Fruit fly (Drosophila melanogaster) whole organism, embryonic: Measurements from ENCODE around the gene CG31908.
A peak's percentile ranks its signal among the peaks of the same experiment; 100 is the strongest.

Experiments
- Atf3 ChIP-seq: fragments of 200-800 bp; sonication (Bioruptor generic); optimal IDR thresholded peaks from 3 replicates; lab custom pipeline; 2016; ENCODE audit warnings: missing biosample characterization, missing genetic modification characterization
- BEAF-32 ChIP-seq: fragments of 200-800 bp; sonication (Bioruptor generic); optimal IDR thresholded peaks from 3 replicates; lab custom pipeline; 2017; ENCODE audit warnings: missing biosample characterization, missing genetic modification characterization, mild to moderate bottlenecking, moderate library complexity, missing genetic modification reagents
- CG10147 ChIP-seq: fragments of 200-800 bp; sonication (Bioruptor generic); optimal IDR thresholded peaks from 2 replicates; lab custom pipeline; 2019; ENCODE audit warnings: missing biosample characterization, mild to moderate bottlenecking, missing genetic modification characterization, moderate library complexity
- CG1024 ChIP-seq: fragments of 200-800 bp; sonication (Bioruptor generic); IDR thresholded peaks from 2 replicates; pipeline ENCODE4 v1.3.6; 2022; ENCODE audit warnings: missing biosample characterization, missing genetic modification characterization
- CG10267 ChIP-seq: fragments of 200-800 bp; sonication (Bioruptor generic); optimal IDR thresholded peaks from 2 replicates; lab custom pipeline; 2018; ENCODE audit warnings: missing biosample characterization, mild to moderate bottlenecking, missing genetic modification characterization, moderate library complexity
- CG12236 ChIP-seq: fragments of 200-800 bp; sonication (Bioruptor generic); optimal IDR thresholded peaks from 2 replicates; lab custom pipeline; 2016; ENCODE audit warnings: missing biosample characterization, missing genetic modification characterization
- CG14710 ChIP-seq: fragments of 200-800 bp; sonication (Bioruptor generic); optimal IDR thresholded peaks from 3 replicates; lab custom pipeline; 2019; ENCODE audit warnings: missing biosample characterization, mild to moderate bottlenecking, missing genetic modification characterization, moderate library complexity
- CG15479 ChIP-seq: fragments of 200-800 bp; sonication (Bioruptor generic); optimal IDR thresholded peaks from 3 replicates; lab custom pipeline; 2019; ENCODE audit warnings: missing biosample characterization, mild to moderate bottlenecking, missing genetic modification characterization, moderate library complexity
- CG17186 ChIP-seq: fragments of 200-800 bp; sonication (Bioruptor generic); optimal IDR thresholded peaks from 3 replicates; lab custom pipeline; 2017; ENCODE audit warnings: missing biosample characterization, missing genetic modification reagents, missing genetic modification characterization
- CG17568 ChIP-seq: fragments of 200-800 bp; sonication (Bioruptor generic); optimal IDR thresholded peaks from 2 replicates; lab custom pipeline; 2018; ENCODE audit warnings: missing biosample characterization, mild to moderate bottlenecking, missing genetic modification characterization, moderate library complexity
- CG17802 ChIP-seq: fragments of 200-800 bp; sonication (Bioruptor generic); optimal IDR thresholded peaks from 2 replicates; lab custom pipeline; 2018; ENCODE audit warnings: missing biosample characterization, mild to moderate bottlenecking, missing genetic modification characterization, moderate library complexity
- CG17829 ChIP-seq: fragments of 200-800 bp; optimal IDR thresholded peaks from 2 replicates; lab custom pipeline; 2019; ENCODE audit warnings: missing biosample characterization, mild to moderate bottlenecking, missing genetic modification characterization, moderate library complexity
- CG2116 ChIP-seq: fragments of 200-800 bp; sonication (Bioruptor generic); optimal IDR thresholded peaks from 3 replicates; lab custom pipeline; 2018; ENCODE audit warnings: missing biosample characterization, mild to moderate bottlenecking, missing genetic modification characterization
- CG2712 ChIP-seq: fragments of 200-800 bp; optimal IDR thresholded peaks from 3 replicates; lab custom pipeline; 2019; ENCODE audit warnings: missing biosample characterization, mild to moderate bottlenecking, missing genetic modification characterization, moderate library complexity
- CG30020 ChIP-seq: fragments of 200-800 bp; optimal IDR thresholded peaks from 2 replicates; lab custom pipeline; 2019; ENCODE audit warnings: missing biosample characterization, mild to moderate bottlenecking, missing genetic modification characterization, moderate library complexity
- CG32532 ChIP-seq: fragments of 200-800 bp; sonication (Bioruptor generic); IDR thresholded peaks from 2 replicates; pipeline ENCODE4 v1.3.6; 2022; ENCODE audit warnings: missing biosample characterization, missing genetic modification characterization
- CG32767 ChIP-seq: fragments of 200-800 bp; sonication (Bioruptor generic); IDR thresholded peaks from 2 replicates; pipeline ENCODE4 v1.3.6; 2022; ENCODE audit warnings: missing biosample characterization, missing genetic modification characterization
- CG32772 ChIP-seq: fragments of 200-800 bp; sonication (Bioruptor generic); IDR thresholded peaks from 2 replicates; pipeline ENCODE4 v1.3.6; 2022; ENCODE audit warnings: missing biosample characterization, missing genetic modification characterization
- CG33213 ChIP-seq: fragments of 200-800 bp; sonication (Bioruptor generic); optimal IDR thresholded peaks from 3 replicates; lab custom pipeline; 2016; ENCODE audit warnings: missing biosample characterization, missing genetic modification characterization
- CG4617 ChIP-seq: fragments of 200-800 bp; sonication (Bioruptor generic); optimal IDR thresholded peaks from 3 replicates; lab custom pipeline; 2016; ENCODE audit warnings: missing biosample characterization, missing genetic modification characterization, borderline replicate concordance
- CG7357 ChIP-seq: fragments of 200-800 bp; sonication (Bioruptor generic); IDR thresholded peaks from 3 replicates; pipeline ENCODE4 v1.3.6; 2022; ENCODE audit warnings: missing biosample characterization, missing genetic modification characterization
- CG7987 ChIP-seq: fragments of 200-800 bp; sonication (Bioruptor generic); optimal IDR thresholded peaks from 2 replicates; lab custom pipeline; 2018; ENCODE audit warnings: missing biosample characterization, mild to moderate bottlenecking, missing genetic modification characterization, moderate library complexity
- CoRest ChIP-seq: fragments of 200-800 bp; sonication (Bioruptor generic); optimal IDR thresholded peaks from 3 replicates; lab custom pipeline; 2018; ENCODE audit warnings: missing biosample characterization, mild to moderate bottlenecking, missing genetic modification characterization, moderate library complexity
- D19B ChIP-seq: fragments of 200-800 bp; sonication (Bioruptor generic); optimal IDR thresholded peaks from 2 replicates; lab custom pipeline; 2017; ENCODE audit warnings: missing biosample characterization, mild to moderate bottlenecking, missing genetic modification characterization
- Dbx ChIP-seq: fragments of 200-800 bp; sonication (Bioruptor generic); IDR thresholded peaks from 3 replicates; pipeline ENCODE4 v1.3.6; 2022; ENCODE audit warnings: missing biosample characterization, missing genetic modification characterization
- HmgD ChIP-seq: fragments of 200-800 bp; sonication (Bioruptor generic); optimal IDR thresholded peaks from 3 replicates; lab custom pipeline; 2016; ENCODE audit warnings: missing biosample characterization, missing genetic modification characterization
- Hr39 ChIP-seq: fragments of >200 bp; optimal IDR thresholded peaks from 2 replicates; lab custom pipeline; 2017
- MBD-R2 ChIP-seq: fragments of 200-800 bp; sonication (Bioruptor generic); IDR thresholded peaks from 2 replicates; pipeline ENCODE4 v1.3.6; 2022; ENCODE audit warnings: missing biosample characterization, missing genetic modification characterization
- Med ChIP-seq: fragments of 200-800 bp; sonication (Bioruptor generic); peaks from one replicate; lab custom pipeline; 2016; ENCODE audit warnings: missing biosample characterization, missing genetic modification characterization, mild to moderate bottlenecking, inconsistent platforms, moderate library complexity
- Mes4 ChIP-seq: fragments of 200-800 bp; sonication (Bioruptor generic); optimal IDR thresholded peaks from 2 replicates; lab custom pipeline; 2016; ENCODE audit warnings: missing biosample characterization, missing genetic modification characterization
- NFAT ChIP-seq: fragments of 200-800 bp; sonication (Bioruptor generic); IDR thresholded peaks from 2 replicates; pipeline ENCODE4 v1.3.6; 2022; ENCODE audit warnings: missing biosample characterization, missing genetic modification characterization
- Sry-δ ChIP-seq: fragments of 200-800 bp; sonication (Bioruptor generic); optimal IDR thresholded peaks from 2 replicates; lab custom pipeline; 2016; ENCODE audit warnings: missing biosample characterization, missing genetic modification characterization
- Trl ChIP-seq, 3 experiments: fragments of >200 bp in 2 of 3; fragments of 200-800 bp in 1 of 3; sonication (Bioruptor generic) in 1 of 3; optimal IDR thresholded peaks; 2 replicates in 1 of 3; 3 replicates in 2 of 3; lab custom pipeline; 2016 to 2017; ENCODE audit warnings: missing biosample characterization in 1 of 3, missing genetic modification characterization in 1 of 3
- YL-1 ChIP-seq: fragments of 200-800 bp; sonication (Bioruptor generic); optimal IDR thresholded peaks from 3 replicates; lab custom pipeline; 2017; ENCODE audit warnings: missing biosample characterization, mild to moderate bottlenecking, missing genetic modification characterization
- ci ChIP-seq: fragments of 200-800 bp; sonication (Bioruptor generic); IDR thresholded peaks from 3 replicates; pipeline ENCODE4 v1.3.6; 2022; ENCODE audit warnings: missing biosample characterization, missing genetic modification characterization
- eve ChIP-seq, 2 experiments: fragments of >200 bp; optimal IDR thresholded peaks; 2 replicates each; lab custom pipeline; 2017; ENCODE audit warnings: missing biosample characterization in 2 of 2, missing genetic modification characterization in 2 of 2
- gem ChIP-seq: fragments of 200-800 bp; sonication (Bioruptor generic); optimal IDR thresholded peaks from 2 replicates; lab custom pipeline; 2019; ENCODE audit warnings: missing biosample characterization, mild to moderate bottlenecking, missing genetic modification characterization, moderate library complexity
- gfzf ChIP-seq: fragments of 200-800 bp; sonication (Bioruptor generic); optimal IDR thresholded peaks from 2 replicates; lab custom pipeline; 2016; ENCODE audit warnings: missing biosample characterization, mild to moderate bottlenecking, missing genetic modification characterization, moderate library complexity
- grau ChIP-seq: fragments of 200-800 bp; optimal IDR thresholded peaks from 3 replicates; lab custom pipeline; 2019; ENCODE audit warnings: missing biosample characterization, mild to moderate bottlenecking, missing genetic modification characterization, moderate library complexity
- hkb ChIP-seq, 2 experiments: fragments of 200-800 bp in 1 of 2; fragments of >200 bp in 1 of 2; sonication (Bioruptor generic) in 1 of 2; IDR thresholded peaks in 1 of 2; optimal IDR thresholded peaks in 1 of 2; 2 replicates each; pipeline versions ENCODE4 v1.3.6 to Lab custom; 2017 to 2022; ENCODE audit warnings: missing biosample characterization in 1 of 2, missing genetic modification characterization in 1 of 2
- knrl ChIP-seq: fragments of 200-800 bp; sonication (Bioruptor generic); IDR thresholded peaks from 3 replicates; pipeline ENCODE4 v1.3.6; 2022; ENCODE audit warnings: missing biosample characterization, missing genetic modification characterization; ENCODE audit not compliant: partially characterized antibody
- lola ChIP-seq, 3 experiments: fragments of >200 bp in 2 of 3; fragments of 200-800 bp in 1 of 3; sonication (Bioruptor generic) in 1 of 3; optimal IDR thresholded peaks; 2 replicates each; lab custom pipeline; 2017 to 2019; ENCODE audit warnings: missing biosample characterization in 3 of 3, missing genetic modification characterization in 3 of 3, mild to moderate bottlenecking in 1 of 3, moderate library complexity in 1 of 3
- phol ChIP-seq: fragments of 200-800 bp; sonication (Bioruptor generic); optimal IDR thresholded peaks from 3 replicates; lab custom pipeline; 2018; ENCODE audit warnings: missing biosample characterization, mild to moderate bottlenecking, missing genetic modification characterization, moderate library complexity
- pzg ChIP-seq: fragments of 200-800 bp; sonication (Bioruptor generic); optimal IDR thresholded peaks from 3 replicates; lab custom pipeline; 2018; ENCODE audit warnings: missing biosample characterization, mild to moderate bottlenecking, missing genetic modification characterization, moderate library complexity
- row ChIP-seq: fragments of 200-800 bp; sonication (Bioruptor generic); IDR thresholded peaks from 3 replicates; pipeline ENCODE4 v1.3.6; 2022; ENCODE audit warnings: missing biosample characterization, missing genetic modification characterization
- sisA ChIP-seq: fragments of 200-800 bp; sonication (Bioruptor generic); IDR thresholded peaks from 2 replicates; pipeline ENCODE4 v1.3.6; 2022; ENCODE audit warnings: missing biosample characterization, missing genetic modification characterization
- ssp ChIP-seq: fragments of 200-800 bp; sonication (Bioruptor generic); IDR thresholded peaks from 2 replicates; pipeline ENCODE4 v1.3.6; 2022; ENCODE audit warnings: missing biosample characterization, missing genetic modification characterization
- stwl ChIP-seq: fragments of 200-800 bp; sonication (Bioruptor generic); optimal IDR thresholded peaks from 3 replicates; lab custom pipeline; 2018; ENCODE audit warnings: missing biosample characterization, mild to moderate bottlenecking, missing genetic modification characterization, moderate library complexity
- trem ChIP-seq: fragments of 200-800 bp; optimal IDR thresholded peaks from 3 replicates; lab custom pipeline; 2019; ENCODE audit warnings: missing biosample characterization, mild to moderate bottlenecking, missing genetic modification characterization, moderate library complexity
- zen ChIP-seq: fragments of 200-800 bp; sonication (Bioruptor generic); optimal IDR thresholded peaks from 3 replicates; lab custom pipeline; 2018; ENCODE audit warnings: missing biosample characterization, mild to moderate bottlenecking, missing genetic modification characterization, moderate library complexity

Gene CG31908

DNA sequence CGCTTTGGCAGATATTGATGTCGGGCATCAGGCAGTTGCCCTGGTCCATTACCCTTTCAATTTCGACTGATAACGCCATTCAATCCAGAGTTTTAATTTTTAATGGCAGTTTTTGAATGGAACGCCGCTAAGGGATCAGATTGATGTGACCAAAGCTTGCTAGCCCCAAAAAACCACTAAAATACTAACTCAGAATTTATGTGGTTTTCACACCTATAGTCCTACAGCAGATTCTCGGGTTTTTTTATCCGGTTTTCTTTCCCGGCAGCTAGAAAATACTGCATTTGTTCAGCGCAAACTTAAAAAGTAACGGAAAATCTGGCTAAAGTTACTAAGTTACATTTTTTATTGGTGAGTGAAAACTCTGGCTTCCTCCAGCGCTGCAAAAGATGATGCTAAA is 38.5 kb upstream of the CG31908 start, which contains the start of gene Nuf2 (continued):
- TF ChIP-seq CoRest (tag; lab: Kevin White, UChicago) (peak; percentile 64), CG1024 (peak; percentile 56), gem (tag; lab: Kevin White, UChicago) (peak; percentile 16), MBD-R2 (GFP tag; lab: Robert Waterston, UW) (peak; percentile 69), eve (GFP tag; optimal IDR thresholded peaks at IDR 0.05; lab: Kevin White, UChicago) (no peak), CG17802 (tag; lab: Kevin White, UChicago) (peak; percentile 49), Dbx (GFP tag; lab: Robert Waterston, UW) (no peak), row (GFP tag; lab: Robert Waterston, UW) (peak; percentile 70), CG32772 (GFP tag; lab: Robert Waterston, UW) (no peak), knrl (peak; percentile 35; the same call in 1 of the 3 replicates), grau (tag; lab: Kevin White, UChicago) (no peak), CG10267 (tag; lab: Kevin White, UChicago) (peak; percentile 15), ssp (peak; percentile 98), CG17829 (tag; lab: Kevin White, UChicago) (peak; percentile 24), pzg (GFP tag; lab: Kevin White, UChicago) (peak; percentile 83), ci (GFP tag; lab: Robert Waterston, UW) (no peak), phol (peak; percentile 59), sisA (GFP tag; lab: Robert Waterston, UW) (no peak), CG14710 (tag; lab: Kevin White, UChicago) (peak; percentile 67), Sry-δ (GFP tag; lab: Kevin White, UChicago) (peak; percentile 17), CG32767 (GFP tag; lab: Robert Waterston, UW) (no peak), HmgD (GFP tag; lab: Kevin White, UChicago) (peak; percentile 28), Med (GFP tag; lab: Kevin White, UChicago) (peak; percentile 67), CG30020 (tag; lab: Kevin White, UChicago) (peak; percentile 82), zen (tag; lab: Kevin White, UChicago) (peak; percentile 11), CG4617 (GFP tag; lab: Kevin White, UChicago) (peak; percentile 43), D19B (GFP tag; lab: Kevin White, UChicago) (no peak), BEAF-32 (GFP tag; lab: Kevin White, UChicago) (peak; percentile 33), CG7987 (no peak), CG10147 (GFP tag; lab: Kevin White, UChicago) (no peak), CG17568 (GFP tag; lab: Kevin White, UChicago) (no peak), CG2712 (tag; lab: Kevin White, UChicago) (peak; percentile 13), lola (GFP tag; optimal IDR thresholded peaks at IDR 0.05; lab: Kevin White, UChicago) (peak in 2 of 3 experiments; percentile 3 to 74), Atf3 (GFP tag; lab: Kevin White, UChicago) (no peak), stwl (tag; lab: Kevin White, UChicago) (peak; percentile 70), CG12236 (GFP tag; lab: Kevin White, UChicago) (no peak), CG7357 (GFP tag; lab: Robert Waterston, UW) (peak; percentile 95), CG32532 (0 out of 2 replicates have a peak, but pooled peaks have one; percentile 21), Hr39 (no peak), trem (peak; percentile 12), YL-1 (GFP tag; lab: Kevin White, UChicago) (peak; percentile 17), CG2116 (GFP tag; lab: Kevin White, UChicago) (peak; percentile 37), gfzf (GFP tag; lab: Kevin White, UChicago) (peak; percentile 95), CG33213 (GFP tag; lab: Kevin White, UChicago) (peak; percentile 69), NFAT (GFP tag; lab: Robert Waterston, UW) (peak; percentile 8; the same call in 1 of the 2 replicates), Mes4 (GFP tag; lab: Kevin White, UChicago) (no peak), hkb (optimal IDR thresholded peaks at IDR 0.05; lab: Kevin White, UChicago) (peak; percentile 20), hkb (GFP tag; IDR thresholded peaks at IDR 0.05; lab: Robert Waterston, UW) (no peak), Trl (optimal IDR thresholded peaks at IDR 0.05; lab: Kevin White, UChicago) (no peak), Trl (GFP tag; optimal IDR thresholded peaks at IDR 0.05; lab: Kevin White, UChicago) (no peak), CG17186 (GFP tag; lab: Kevin White, UChicago) (peak; percentile 25), CG15479 (GFP tag; lab: Kevin White, UChicago) (no peak)
